Fruit fly (Drosophila melanogaster): Measurements from ENCODE around the gene IFT52.

DNA sequence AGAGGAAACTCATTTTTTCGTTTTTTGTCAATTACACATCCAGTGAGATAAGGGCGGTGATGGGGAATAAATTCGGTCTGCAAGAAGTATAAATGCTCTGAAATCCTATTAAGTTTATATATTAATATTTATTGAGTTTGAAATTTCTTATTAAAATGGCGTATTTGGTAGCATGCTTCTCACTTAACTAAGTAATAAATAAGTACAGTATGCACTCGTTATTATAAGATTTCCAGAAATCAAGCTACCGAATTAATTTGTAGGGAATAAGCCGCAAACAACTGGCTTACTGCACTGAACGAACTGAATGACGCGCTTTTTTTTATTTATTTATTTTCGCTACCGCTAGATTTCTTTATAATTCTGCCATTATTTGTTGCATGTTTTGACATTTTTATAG lies 5.8 kb downstream of the IFT52 start:
- TF ChIP-seq insv (optimal IDR thresholded peaks at IDR 0.05): no peak
- TF ChIP-seq psq (optimal IDR thresholded peaks at IDR 0.05): no peak
- no peak for TF ChIP-seq Sin3A (optimal IDR thresholded peaks at IDR 0.05)
- TF ChIP-seq ttk (optimal IDR thresholded peaks at IDR 0.05): no peak
